Worm (Caenorhabditis elegans) whole organism, midembryonic: ENCODE data around the gene ssp-10.

ENCODE experiments used
- T22C8.4 ChIP-seq: fragments of 200-800 bp; sonication (Bioruptor generic); IDR thresholded peaks from 2 replicates; pipeline ENCODE4 v1.3.6; 2022; ENCODE audit warnings: missing genetic modification characterization, missing compliant biosample characterization
- cog-1 ChIP-seq: sonication (generic microtip); optimal IDR thresholded peaks from 2 replicates; lab custom pipeline; 2016; ENCODE audit warnings: missing genetic modification characterization, missing compliant biosample characterization
- flt-1 ChIP-seq: fragments of 200-800 bp; sonication (Bioruptor generic); IDR thresholded peaks from 2 replicates; pipeline ENCODE4 v1.3.6; 2022; ENCODE audit warnings: missing genetic modification characterization, missing compliant biosample characterization
- klf-2 ChIP-seq: fragments of 200-800 bp; sonication (Bioruptor generic); conservative IDR thresholded peaks from 2 replicates; pipeline ENCODE4 v1.3.6; 2022; ENCODE audit warnings: missing genetic modification reagents, missing genetic modification characterization, missing compliant biosample characterization
- med-1 ChIP-seq: sonication (generic microtip); optimal IDR thresholded peaks from 2 replicates; lab custom pipeline; 2017; ENCODE audit warnings: missing genetic modification characterization, mild to moderate bottlenecking, missing compliant biosample characterization, antibody characterized with exemption, missing genetic modification reagents; ENCODE audit not compliant: insufficient read depth
- ref-1 ChIP-seq: fragments of 200-800 bp; sonication (Bioruptor generic); conservative IDR thresholded peaks from 2 replicates; pipeline ENCODE4 v1.3.6; 2022; ENCODE audit warnings: missing genetic modification reagents, missing genetic modification characterization, missing compliant biosample characterization
- tab-1 ChIP-seq: fragments of 200-800 bp; sonication (Bioruptor generic); IDR thresholded peaks from 2 replicates; pipeline ENCODE4 v1.3.6; 2022; ENCODE audit warnings: missing genetic modification characterization, missing compliant biosample characterization
- ztf-23 ChIP-seq: fragments of 200-800 bp; sonication (Bioruptor generic); IDR thresholded peaks from 2 replicates; pipeline ENCODE4 v1.3.6; 2022; ENCODE audit warnings: missing genetic modification reagents, missing genetic modification characterization, missing compliant biosample characterization
- ztf-29 ChIP-seq: fragments of 200-800 bp; sonication (Bioruptor generic); IDR thresholded peaks from 2 replicates; pipeline ENCODE4 v1.3.6; 2022; ENCODE audit warnings: missing genetic modification reagents, missing genetic modification characterization, missing compliant biosample characterization

ssp-10 gene

ce11 chrIV:9875646-9876045 is 24.8 kb upstream of the ssp-10 start:
- TF ChIP-seq tab-1, result no peak
- no peak for TF ChIP-seq T22C8.4 (GFP tag; lab: Robert Waterston, UW)
- no peak for TF ChIP-seq ztf-29
- no peak for TF ChIP-seq ztf-23

- TF ChIP-seq tab-1, result no peak
- no peak for TF ChIP-seq ztf-29
- TF ChIP-seq med-1 (GFP tag; lab: Kevin White, UChicago), result no peak
- no peak for TF ChIP-seq T22C8.4 (GFP tag; lab: Robert Waterston, UW)
These were observed 23.0 kb upstream of the ssp-10 start for ce11 chrIV:9873837-9874236.

DNA sequence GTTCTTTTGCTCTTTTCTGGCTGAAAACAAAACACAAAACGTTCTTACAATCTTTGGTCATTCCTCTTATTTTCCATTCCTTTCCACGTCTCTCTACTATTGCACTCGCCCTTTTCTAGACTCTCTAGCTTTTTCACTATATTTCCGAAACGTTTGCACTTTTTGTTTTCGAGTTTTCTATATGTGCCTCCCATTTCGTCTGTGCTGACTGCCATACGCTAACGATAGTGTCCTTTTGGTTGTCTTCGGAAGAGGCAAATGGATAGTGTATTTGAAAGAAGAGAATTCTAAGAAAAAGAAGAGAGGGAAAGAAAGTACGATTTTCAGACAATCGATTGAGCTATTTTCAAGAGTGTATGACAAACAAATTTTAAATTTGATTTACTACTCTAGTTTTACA is 22.0 kb upstream of the ssp-10 start:
- TF ChIP-seq cog-1, result no peak
- no peak for TF ChIP-seq ztf-23
- no peak for TF ChIP-seq flt-1 (GFP tag; lab: Robert Waterston, UW)
- no peak for TF ChIP-seq ref-1 (GFP tag; lab: Robert Waterston, UW)
- TF ChIP-seq med-1 (GFP tag; lab: Kevin White, UChicago), result no peak
- no peak for TF ChIP-seq ztf-29
- TF ChIP-seq T22C8.4 (GFP tag; lab: Robert Waterston, UW), result no peak
- no peak for TF ChIP-seq klf-2 (GFP tag; lab: Robert Waterston, UW)
- TF ChIP-seq tab-1, result no peak

DNA sequence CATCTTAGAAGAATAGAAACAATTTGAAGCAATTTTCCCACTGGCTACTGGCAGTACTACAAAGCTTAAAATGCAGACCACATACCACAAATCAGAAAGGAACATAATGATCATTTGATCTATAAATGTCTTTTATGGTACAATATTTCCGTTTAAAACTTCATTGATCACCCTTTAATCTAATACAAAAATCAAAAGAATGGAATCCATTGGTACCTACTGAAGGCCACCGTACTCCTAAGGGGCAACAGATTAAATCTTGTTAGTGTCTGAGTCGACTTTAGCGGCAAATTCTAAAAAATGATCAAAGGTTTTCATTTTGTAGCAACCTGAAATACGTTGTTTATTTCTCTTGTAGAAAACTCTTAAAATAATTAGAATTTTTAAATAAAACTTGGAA is 21.4 kb upstream of the ssp-10 start:
- TF ChIP-seq med-1 (GFP tag; lab: Kevin White, UChicago), result no peak
- TF ChIP-seq klf-2 (GFP tag; lab: Robert Waterston, UW), result no peak
- no peak for TF ChIP-seq cog-1
- no peak for TF ChIP-seq ref-1 (GFP tag; lab: Robert Waterston, UW)
- no peak for TF ChIP-seq T22C8.4 (GFP tag; lab: Robert Waterston, UW)
- no peak for TF ChIP-seq ztf-29
- TF ChIP-seq ztf-23, result no peak
- TF ChIP-seq flt-1 (GFP tag; lab: Robert Waterston, UW), result no peak
- TF ChIP-seq tab-1, result no peak

DNA sequence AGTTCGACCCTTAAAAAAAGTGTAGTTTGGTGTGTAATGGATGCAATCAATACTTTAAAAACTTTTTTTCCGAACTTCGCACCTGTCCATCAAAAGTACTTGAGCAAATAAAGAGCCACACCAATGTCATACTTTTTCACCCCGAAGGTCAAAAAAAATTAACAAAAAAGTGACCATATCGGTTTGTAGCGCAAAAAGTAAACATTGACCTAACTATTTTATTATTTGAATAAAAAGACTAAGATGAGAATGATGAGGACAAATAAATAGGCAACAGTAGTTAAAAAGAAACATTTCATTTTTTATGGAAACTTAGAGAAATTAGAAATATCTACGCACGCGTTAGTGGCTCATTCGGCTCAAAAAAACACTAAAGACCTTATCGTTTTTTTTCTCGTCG is 18.5 kb upstream of the ssp-10 start:
- TF ChIP-seq ref-1 (GFP tag; lab: Robert Waterston, UW), result no peak
- no peak for TF ChIP-seq tab-1
- TF ChIP-seq cog-1, result no peak
- no peak for TF ChIP-seq klf-2 (GFP tag; lab: Robert Waterston, UW)
- no peak for TF ChIP-seq flt-1 (GFP tag; lab: Robert Waterston, UW)
- TF ChIP-seq T22C8.4 (GFP tag; lab: Robert Waterston, UW), result no peak
- TF ChIP-seq ztf-23, result no peak
- TF ChIP-seq ztf-29, result no peak
- no peak for TF ChIP-seq med-1 (GFP tag; lab: Kevin White, UChicago)

DNA sequence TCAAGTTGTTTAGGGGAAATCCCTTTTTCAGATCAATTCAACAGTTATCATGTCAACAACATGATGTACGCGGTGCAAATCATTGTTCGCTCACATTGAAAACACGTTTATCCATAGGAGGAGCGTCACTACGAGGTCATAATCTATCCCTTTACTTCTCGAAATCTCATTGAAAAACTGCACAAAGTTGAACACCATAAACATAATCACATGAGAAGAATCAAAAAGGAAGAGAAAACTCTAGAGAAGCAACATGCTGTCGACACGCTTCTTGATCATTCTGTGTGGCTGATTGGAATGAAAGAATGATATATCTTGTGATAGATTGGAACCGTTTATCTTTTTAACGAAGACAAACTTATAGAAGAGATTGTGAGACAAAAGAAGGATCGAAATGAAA is 17.1 kb upstream of the ssp-10 start:
- TF ChIP-seq ztf-29 (no peak), ref-1 (GFP tag; lab: Robert Waterston, UW) (no peak), klf-2 (GFP tag; lab: Robert Waterston, UW) (no peak), ztf-23 (no peak)

DNA sequence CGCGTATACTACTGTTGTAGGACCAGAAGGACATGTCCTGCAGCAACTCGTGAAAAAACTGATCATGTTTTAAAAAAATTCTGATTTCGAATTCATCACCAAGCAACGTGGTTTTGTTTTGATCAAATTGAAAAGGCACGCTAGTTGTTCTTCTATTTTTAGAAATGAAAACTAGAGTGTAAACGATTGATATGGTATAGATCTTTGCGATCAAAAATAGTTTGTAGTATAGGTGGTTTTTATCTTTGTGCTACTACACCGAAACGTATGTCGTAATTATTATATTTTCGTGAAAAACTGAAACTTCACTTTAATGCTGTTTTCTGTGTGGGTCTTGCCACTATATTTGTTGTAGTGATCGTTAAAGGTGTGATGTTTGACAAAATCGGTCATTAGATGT is 16.0 kb upstream of the ssp-10 start:
- TF ChIP-seq ref-1 (GFP tag; lab: Robert Waterston, UW) (no peak), T22C8.4 (GFP tag; lab: Robert Waterston, UW) (no peak)

DNA sequence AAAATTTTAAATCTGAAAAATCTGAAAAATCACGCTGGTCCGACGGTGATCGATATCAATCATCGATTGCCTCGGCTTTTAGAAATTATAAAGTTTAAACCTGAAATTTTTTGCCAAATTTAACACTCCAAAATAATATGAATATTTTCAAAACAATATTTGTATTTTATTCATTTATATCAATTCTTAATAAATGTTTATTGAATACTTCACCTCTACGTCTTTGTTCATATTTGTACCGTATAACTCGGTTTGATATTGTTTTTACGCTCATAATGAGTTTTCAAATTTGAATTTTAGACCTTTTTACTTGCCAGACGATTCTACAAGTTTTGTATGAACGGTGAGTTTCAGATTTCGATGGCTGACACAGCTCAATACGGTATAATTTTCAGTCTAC is 13.9 kb upstream of the ssp-10 start, which contains the start of the genes K07F5.15 and K07F5.22:
TSS of gene K07F5.15 (plus strand) at position 301 of the 400 bp plus-strand sequence.
TSS of gene K07F5.22 (plus strand) at position 301 of the 400 bp plus-strand sequence.
- TF ChIP-seq tab-1, result no peak
- no peak for TF ChIP-seq ztf-29
- TF ChIP-seq med-1 (GFP tag; lab: Kevin White, UChicago), result no peak
- no peak for TF ChIP-seq ref-1 (GFP tag; lab: Robert Waterston, UW)
- no peak for TF ChIP-seq T22C8.4 (GFP tag; lab: Robert Waterston, UW)
- TF ChIP-seq flt-1 (GFP tag; lab: Robert Waterston, UW), result no peak
- no peak for TF ChIP-seq cog-1
- no peak for TF ChIP-seq klf-2 (GFP tag; lab: Robert Waterston, UW)
- no peak for TF ChIP-seq ztf-23

DNA sequence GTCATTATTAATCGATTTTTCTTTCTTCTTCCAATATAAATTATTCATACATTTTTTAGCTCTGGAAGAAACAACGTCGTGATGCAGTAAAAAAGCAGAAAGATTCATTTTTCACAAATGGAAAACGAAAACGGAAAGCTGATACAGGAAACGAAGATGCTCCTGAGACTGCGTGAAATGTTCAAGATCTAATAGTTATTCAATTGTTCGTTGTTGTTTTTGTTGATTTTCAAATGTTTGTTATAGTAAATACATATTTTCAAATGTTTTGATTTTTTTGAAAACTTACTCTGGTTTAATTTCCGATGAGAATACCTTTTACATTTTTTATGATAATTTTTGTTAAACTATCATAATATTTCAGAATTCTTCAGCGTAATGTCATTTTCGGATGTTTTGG is 13.0 kb upstream of the ssp-10 start, which contains the start of gene K07F5.16:
TSS of gene K07F5.16 (plus strand) at position 301 of the 400 bp plus-strand sequence.
- no peak for TF ChIP-seq T22C8.4 (GFP tag; lab: Robert Waterston, UW)
- TF ChIP-seq ztf-23, result no peak
- TF ChIP-seq ref-1 (GFP tag; lab: Robert Waterston, UW), result no peak
- TF ChIP-seq klf-2 (GFP tag; lab: Robert Waterston, UW), result no peak
- no peak for TF ChIP-seq ztf-29
- TF ChIP-seq cog-1, result no peak
- no peak for TF ChIP-seq tab-1
- no peak for TF ChIP-seq flt-1 (GFP tag; lab: Robert Waterston, UW)
- TF ChIP-seq med-1 (GFP tag; lab: Kevin White, UChicago), result no peak

- no peak for TF ChIP-seq med-1 (GFP tag; lab: Kevin White, UChicago)
- no peak for TF ChIP-seq ref-1 (GFP tag; lab: Robert Waterston, UW)
These were observed 11.1 kb upstream of the ssp-10 start, which contains the start of gene K07F5.14 for ce11 chrIV:9861921-9862320. K07F5.14 (plus strand) TSS chrIV:9862221.

ce11 chrIV:9858970-9859369 is 8.1 kb upstream of the ssp-10 start:
- no peak for TF ChIP-seq T22C8.4 (GFP tag; lab: Robert Waterston, UW)
